Fruit fly (Drosophila melanogaster): ENCODE results near the gene sog.
A peak's percentile ranks its signal among the peaks of the same experiment; 100 is the strongest.

The sog gene

DNA sequence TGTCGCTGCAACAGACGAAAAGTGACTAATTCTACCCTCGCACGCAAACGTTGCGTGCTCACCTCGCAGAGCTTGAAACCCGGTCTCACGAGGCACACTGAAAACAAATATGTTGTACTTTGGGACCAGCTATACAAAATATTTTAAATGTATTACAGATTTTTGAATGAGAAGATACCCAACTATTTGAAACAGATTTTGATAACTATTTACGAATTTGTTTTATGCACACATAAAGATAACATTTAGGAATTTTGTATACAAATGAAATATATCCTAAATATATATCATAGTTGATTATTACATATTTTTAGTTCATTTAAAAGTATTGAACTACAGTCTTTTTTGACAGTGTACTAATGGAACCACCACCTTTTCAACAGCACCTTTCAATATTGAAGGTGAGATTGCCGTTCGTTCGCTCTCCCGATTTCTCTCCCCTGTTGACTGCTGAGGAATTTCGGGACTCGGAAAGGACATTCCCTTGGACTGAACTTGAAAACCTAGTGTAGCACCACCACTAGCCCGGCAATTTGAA, 37.9 kb upstream of the sog start, which contains the start of gene CG15646:
Gene CG15646 (minus strand): TSS at position 4 of the 538 bp plus-strand sequence.
- TF ChIP-seq Hr51 (GFP tag; optimal IDR thresholded peaks at IDR 0.05) (peak in 1 of 2 experiments; percentile 59), mirr (GFP tag; optimal IDR thresholded peaks at IDR 0.05) (no peak), CG10267 (tag; optimal IDR thresholded peaks at IDR 0.05) (peak; percentile 89), fd102C (GFP tag; optimal IDR thresholded peaks at IDR 0.05) (peak; percentile 74), tap (tag; optimal IDR thresholded peaks at IDR 0.05) (peak; percentile 65), ranshi (GFP tag; IDR thresholded peaks at IDR 0.05) (peak; percentile 32; the same call in 1 of the 2 replicates), CG33557 (GFP tag; optimal IDR thresholded peaks at IDR 0.05) (peak; percentile 95), Meics (GFP tag; optimal IDR thresholded peaks at IDR 0.05) (peak; percentile 37), CG13624 (GFP tag; optimal IDR thresholded peaks at IDR 0.05) (no peak), Dp (GFP tag; optimal IDR thresholded peaks at IDR 0.05) (no peak), CG18599 (GFP tag; optimal IDR thresholded peaks at IDR 0.05) (peak; percentile 48), CG1024 (GFP tag; IDR thresholded peaks at IDR 0.05) (no peak), ewg (GFP tag; optimal IDR thresholded peaks at IDR 0.05) (peak; percentile 47), H2.0 (GFP tag; IDR thresholded peaks at IDR 0.05) (no peak), CG7839 (tag; optimal IDR thresholded peaks at IDR 0.05) (peak; percentile 85), E2f1 (GFP tag; IDR thresholded peaks at IDR 0.05) (peak; percentile 62), ato (GFP tag; IDR thresholded peaks at IDR 0.05; ENCODE audit: partially characterized antibody) (no peak), ssp (GFP tag; IDR thresholded peaks at IDR 0.05) (peak; percentile 55), chif (GFP tag; optimal IDR thresholded peaks at IDR 0.05) (peak; percentile 3 to 49), CG30020 (tag; optimal IDR thresholded peaks at IDR 0.05) (peak; percentile 47), CG9797 (GFP tag; optimal IDR thresholded peaks at IDR 0.05) (no peak), CG4424 (GFP tag; optimal IDR thresholded peaks at IDR 0.05) (peak; percentile 78), CG1233 (GFP tag; optimal IDR thresholded peaks at IDR 0.05) (peak; percentile 77), Stat92E (GFP tag; optimal IDR thresholded peaks at IDR 0.05) (peak in 1 of 3 experiments; percentile 79), slou (GFP tag; optimal IDR thresholded peaks at IDR 0.05) (peak; percentile 15), Atf6 (GFP tag; IDR thresholded peaks at IDR 0.05) (no peak), CG4328 (GFP tag; optimal IDR thresholded peaks at IDR 0.05) (no peak), pnt (GFP tag; optimal IDR thresholded peaks at IDR 0.05) (no peak), CG11093 (GFP tag; IDR thresholded peaks at IDR 0.05) (0 out of 3 replicates have a peak, but pooled peaks have one; percentile 44), ATbp (GFP tag; optimal IDR thresholded peaks at IDR 0.05) (peak; percentile 56), dan (GFP tag; IDR thresholded peaks at IDR 0.05) (peak; percentile 54; the same call in 1 of the 2 replicates), Ssrp (tag; optimal IDR thresholded peaks at IDR 0.05) (peak; percentile 84), sqz (GFP tag; optimal IDR thresholded peaks at IDR 0.05) (peak; percentile 65), CG33213 (GFP tag; optimal IDR thresholded peaks at IDR 0.05) (no peak), CG1603 (tag; optimal IDR thresholded peaks at IDR 0.05) (peak; percentile 63), CG31388 (GFP tag; optimal IDR thresholded peaks at IDR 0.05) (no peak), Abd-B (GFP tag; optimal IDR thresholded peaks at IDR 0.05) (peak; percentile 49), unpg (GFP tag; optimal IDR thresholded peaks at IDR 0.05) (peak; percentile 80), btn (GFP tag; optimal IDR thresholded peaks at IDR 0.05) (no peak), sob (GFP tag; IDR thresholded peaks at IDR 0.05) (peak; percentile 17; the same call in 1 of the 2 replicates), CoRest (tag; optimal IDR thresholded peaks at IDR 0.05) (peak; percentile 85), CG1602 (GFP tag; optimal IDR thresholded peaks at IDR 0.05) (peak; percentile 70), CG10979 (tag; optimal IDR thresholded peaks at IDR 0.05) (peak; percentile 95), ftz-f1 (GFP tag; optimal IDR thresholded peaks at IDR 0.05) (no peak), zfh2 (GFP tag; optimal IDR thresholded peaks at IDR 0.05) (no peak), Xbp1 (GFP tag; optimal IDR thresholded peaks at IDR 0.05) (peak; percentile 48), lab (GFP tag; optimal IDR thresholded peaks at IDR 0.05) (peak; percentile 37), Asciz (GFP tag; optimal IDR thresholded peaks at IDR 0.05) (peak; percentile 43), Antp (GFP tag; optimal IDR thresholded peaks at IDR 0.05) (no peak)
